Fruit fly (Drosophila melanogaster) whole organism: ENCODE results near the gene CheB38a.
A peak's percentile ranks its signal among the peaks of the same experiment; 100 is the strongest.

ENCODE experiments used
- CG8478 ChIP-seq: fragments of >200 bp; optimal IDR thresholded peaks from 2 replicates; lab custom pipeline; 2018; ENCODE audit warnings: inconsistent platforms
- Dll ChIP-seq: fragments of >200 bp; optimal IDR thresholded peaks from 2 replicates; lab custom pipeline; 2017
- EcR ChIP-seq, 2 experiments: fragments of >200 bp; optimal IDR thresholded peaks; 2 replicates each; lab custom pipeline; 2017; ENCODE audit warnings: missing biosample characterization in 2 of 2, missing genetic modification characterization in 2 of 2, missing genetic modification reagents in 2 of 2
- pan ChIP-seq: fragments of >200 bp; optimal IDR thresholded peaks from 2 replicates; lab custom pipeline; 2017
- psq ChIP-seq: fragments of >200 bp; optimal IDR thresholded peaks from 2 replicates; lab custom pipeline; 2017
- usp ChIP-seq: fragments of >200 bp; optimal IDR thresholded peaks from 2 replicates; lab custom pipeline; 2017; ENCODE audit warnings: missing biosample characterization, missing genetic modification characterization, mixed read lengths

Gene CheB38a

dm6 chr2L:20822025-20822371 lies 3.7 kb upstream of the CheB38a start:
- no peak for TF ChIP-seq pan (lab: Kevin White, UChicago)
- no peak for TF ChIP-seq CG8478
- no peak for TF ChIP-seq Dll (lab: Kevin White, UChicago)
- TF ChIP-seq EcR (GFP tag; optimal IDR thresholded peaks at IDR 0.05; lab: Kevin White, UChicago) = no peak
- no peak for TF ChIP-seq psq
- no peak for TF ChIP-seq usp (GFP tag; lab: Kevin White, UChicago)

DNA sequence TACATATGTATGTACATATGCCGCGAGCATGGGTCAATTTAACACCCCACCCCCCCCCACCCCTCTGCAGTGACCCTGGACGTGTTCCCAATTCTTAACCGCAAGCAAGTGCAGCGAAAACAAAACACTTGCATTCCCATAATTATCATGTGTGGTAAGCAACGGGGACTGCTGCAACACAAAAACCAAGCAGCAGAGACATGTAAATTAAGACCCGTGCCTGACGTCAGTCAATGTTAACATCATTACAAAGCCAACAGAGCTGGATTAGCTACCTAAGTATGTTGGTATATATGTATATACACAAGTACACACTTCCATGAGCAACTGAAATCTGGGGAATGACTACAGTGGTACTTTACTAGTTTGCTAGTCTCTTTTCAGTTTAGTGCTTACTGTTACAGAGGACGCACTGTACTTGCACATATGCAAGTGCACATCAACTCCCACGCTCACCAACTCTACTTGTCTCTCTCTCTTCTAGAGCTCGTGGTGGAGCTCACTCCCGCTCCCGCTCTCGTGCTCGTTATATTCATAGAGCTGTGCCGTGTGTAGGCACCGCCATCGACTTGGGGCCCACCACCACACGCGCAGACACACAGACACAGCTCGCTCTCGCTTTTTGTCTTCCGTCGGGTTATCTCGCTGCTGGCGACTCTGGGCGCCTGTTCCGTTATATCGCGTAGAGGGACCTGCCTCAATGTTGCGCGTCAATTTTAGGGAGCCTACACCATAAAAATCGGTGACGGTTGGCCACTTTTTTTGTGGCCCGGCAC lies 3.1 kb upstream of the CheB38a start:
- TF ChIP-seq psq = no peak
- TF ChIP-seq EcR (GFP tag; optimal IDR thresholded peaks at IDR 0.05; lab: Kevin White, UChicago) = no peak
- no peak for TF ChIP-seq pan (lab: Kevin White, UChicago)
- TF ChIP-seq CG8478 = no peak
- TF ChIP-seq usp (GFP tag; lab: Kevin White, UChicago) = no peak
- TF ChIP-seq Dll (lab: Kevin White, UChicago) = no peak

DNA sequence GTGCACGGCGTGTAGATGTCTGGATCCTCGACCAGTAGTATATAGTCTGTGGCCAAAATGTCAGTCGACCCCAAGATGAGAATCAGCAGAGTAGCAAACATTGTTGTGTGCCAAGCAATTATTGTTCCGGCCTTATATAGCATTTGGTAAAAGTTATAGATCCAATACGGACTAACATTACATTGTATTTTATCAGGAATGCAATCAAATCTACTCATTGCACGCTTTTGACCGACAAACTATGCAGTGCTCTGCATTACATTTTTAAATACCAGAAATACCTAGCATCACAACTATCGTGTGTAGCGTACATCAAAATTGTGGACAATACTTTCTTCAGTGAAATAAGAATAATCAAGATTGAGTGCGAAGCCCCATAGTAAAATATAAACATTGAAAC lies 2.4 kb upstream of the CheB38a start, which contains the start of gene CheB38c:
TSS of gene CheB38c (minus strand) at position 101 of the 400 bp plus-strand sequence.
- no peak for TF ChIP-seq psq

DNA sequence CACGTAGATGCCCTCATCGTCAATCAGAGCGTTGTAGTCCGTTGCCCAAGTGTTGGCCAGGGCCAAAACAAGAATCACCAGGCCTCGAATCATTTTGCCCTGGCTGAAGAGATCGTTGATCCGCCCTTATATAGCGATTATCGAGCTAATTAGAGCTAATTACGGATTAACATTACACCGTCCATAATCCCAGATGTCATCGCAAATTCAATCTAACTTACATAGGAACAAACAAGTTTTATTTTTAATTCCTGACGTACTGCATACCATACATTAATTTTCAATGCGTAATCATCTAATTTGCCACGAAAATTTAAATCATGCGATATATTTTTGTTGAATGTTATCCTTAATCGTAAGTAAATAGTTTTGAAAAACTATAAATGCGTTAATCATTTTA lies 1.2 kb downstream of the CheB38a start, which contains the start of gene CheB38b:
TSS of gene CheB38b (minus strand) at position 101 of the 400 bp plus-strand sequence.
- TF ChIP-seq CG8478 (no peak), EcR (GFP tag; optimal IDR thresholded peaks at IDR 0.05; lab: Kevin White, UChicago) (no peak), psq (no peak), usp (GFP tag; lab: Kevin White, UChicago) (no peak), Dll (lab: Kevin White, UChicago) (no peak), pan (lab: Kevin White, UChicago) (no peak)

DNA sequence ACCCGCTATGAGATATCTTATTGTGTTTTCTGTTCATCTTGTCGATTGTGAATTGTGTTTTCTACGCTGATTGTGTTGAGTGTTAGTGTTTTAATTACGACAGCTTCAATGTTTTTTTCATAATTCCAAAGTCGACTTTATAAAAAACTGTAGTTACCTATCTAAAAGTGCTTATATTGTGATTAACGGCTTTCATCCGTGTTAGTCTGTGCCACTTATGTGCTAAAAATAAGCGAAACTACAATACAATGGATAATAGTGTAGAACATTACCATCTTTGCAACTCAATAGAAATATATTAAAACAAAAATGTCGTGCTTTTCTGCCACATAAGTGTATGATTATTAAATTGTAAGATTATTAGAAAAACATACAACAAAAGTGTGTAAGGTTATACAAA lies 2.2 kb downstream of the CheB38a start, which contains the start of gene CG33322:
TSS of gene CG33322 (minus strand) at position 101 of the 400 bp plus-strand sequence.
- TF ChIP-seq EcR (GFP tag; optimal IDR thresholded peaks at IDR 0.05; lab: Kevin White, UChicago) = no peak

DNA sequence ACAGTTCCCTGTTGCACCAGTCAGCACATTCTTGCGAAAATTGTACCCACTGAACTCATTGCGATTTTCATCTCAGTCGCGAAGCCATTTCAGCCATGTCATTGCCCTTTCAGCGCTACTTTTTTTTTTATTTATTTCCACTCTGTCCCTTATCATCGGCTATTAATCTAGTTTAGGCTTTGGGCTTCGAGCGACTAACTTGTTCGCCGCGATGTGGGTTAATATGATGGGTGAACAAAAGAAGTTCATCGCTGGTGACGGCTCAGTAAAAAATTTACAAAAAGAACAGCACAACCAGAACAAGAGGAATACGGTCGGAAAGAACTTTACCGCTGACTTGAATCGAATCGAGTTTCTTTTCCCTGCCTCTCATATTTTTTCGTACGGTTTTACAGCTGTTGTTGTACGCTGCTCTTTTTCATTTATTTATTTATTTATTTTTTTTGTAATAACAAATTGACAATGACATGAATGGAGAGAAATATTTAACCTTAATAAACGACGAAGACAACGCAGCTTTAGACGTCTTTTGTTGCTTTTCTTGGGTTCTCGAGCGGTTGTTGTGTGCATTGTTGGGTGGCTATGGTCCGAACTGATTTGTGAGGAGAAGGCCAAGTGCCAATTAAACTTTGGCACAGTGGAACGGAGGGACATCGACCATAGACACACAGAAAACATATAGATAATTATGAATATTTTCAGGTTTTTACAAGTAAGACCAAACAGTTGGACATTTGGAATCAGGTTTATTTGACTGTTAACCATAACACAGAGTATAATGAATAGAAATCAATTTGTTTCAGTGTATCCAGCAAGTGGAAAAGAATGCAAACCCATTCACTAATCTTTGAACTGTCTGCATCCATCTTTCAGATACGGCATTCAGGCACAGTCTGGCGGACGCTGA lies 5.8 kb downstream of the CheB38a start:
- TF ChIP-seq EcR (GFP tag; optimal IDR thresholded peaks at IDR 0.05; lab: Kevin White, UChicago) = peak in 1 of 2 experiments; percentile 38
- TF ChIP-seq psq = no peak

DNA sequence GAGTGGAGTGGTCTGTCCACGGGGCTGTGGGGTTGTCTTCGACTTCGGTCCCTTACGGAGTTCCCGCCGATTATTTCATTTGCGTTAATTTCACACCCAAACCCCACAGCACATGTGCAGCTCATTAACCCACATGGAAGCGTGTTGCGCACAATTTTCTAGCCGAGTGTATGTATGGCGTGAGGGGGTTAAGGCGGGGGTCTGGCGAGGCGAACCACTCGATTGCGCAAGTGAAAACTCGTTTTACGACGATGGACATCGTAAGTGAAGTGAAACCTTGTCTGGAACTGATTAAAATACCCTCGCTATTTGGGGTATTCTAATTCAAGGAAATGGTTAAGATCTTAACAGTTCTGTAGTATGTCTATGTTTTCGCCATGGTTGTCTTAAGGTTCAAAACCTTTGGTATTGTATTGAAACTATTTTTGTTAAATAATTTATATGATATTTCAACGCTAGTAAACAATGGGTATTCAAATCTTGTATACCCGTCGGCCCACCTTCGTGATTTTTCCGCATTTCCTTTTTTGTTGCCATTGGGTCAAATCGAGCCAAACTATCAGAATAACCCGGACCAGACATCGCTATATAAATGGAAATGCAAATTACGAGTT lies 7.2 kb downstream of the CheB38a start:
- no peak for TF ChIP-seq CG8478
- TF ChIP-seq pan (lab: Kevin White, UChicago) = no peak
- no peak for TF ChIP-seq psq
- no peak for TF ChIP-seq Dll (lab: Kevin White, UChicago)

- no peak for TF ChIP-seq psq
- TF ChIP-seq usp (GFP tag; lab: Kevin White, UChicago) = no peak
- no peak for TF ChIP-seq Dll (lab: Kevin White, UChicago)
- TF ChIP-seq EcR (GFP tag; optimal IDR thresholded peaks at IDR 0.05; lab: Kevin White, UChicago) = no peak
- TF ChIP-seq CG8478 = no peak
- no peak for TF ChIP-seq pan (lab: Kevin White, UChicago)
Measured at dm6 chr2L:20809229-20809628, 9.1 kb downstream of the CheB38a start.

dm6 chr2L:20808510-20809195 lies 9.7 kb downstream of the CheB38a start:
- TF ChIP-seq EcR (GFP tag; optimal IDR thresholded peaks at IDR 0.05; lab: Kevin White, UChicago) = no peak

- TF ChIP-seq Dll (lab: Kevin White, UChicago) = no peak
- TF ChIP-seq pan (lab: Kevin White, UChicago) = no peak
Measured at dm6 chr2L:20807617-20808509, 10.5 kb downstream of the CheB38a start.

dm6 chr2L:20806619-20807018 lies 11.7 kb downstream of the CheB38a start:
- no peak for TF ChIP-seq pan (lab: Kevin White, UChicago)
- no peak for TF ChIP-seq psq
- TF ChIP-seq CG8478 = no peak
- TF ChIP-seq usp (GFP tag; lab: Kevin White, UChicago) = no peak
- TF ChIP-seq Dll (lab: Kevin White, UChicago) = no peak
- TF ChIP-seq EcR (GFP tag; optimal IDR thresholded peaks at IDR 0.05; lab: Kevin White, UChicago) = no peak
